Worm (Caenorhabditis elegans): ENCODE data around the gene pacs-1.

The pacs-1 gene

DNA sequence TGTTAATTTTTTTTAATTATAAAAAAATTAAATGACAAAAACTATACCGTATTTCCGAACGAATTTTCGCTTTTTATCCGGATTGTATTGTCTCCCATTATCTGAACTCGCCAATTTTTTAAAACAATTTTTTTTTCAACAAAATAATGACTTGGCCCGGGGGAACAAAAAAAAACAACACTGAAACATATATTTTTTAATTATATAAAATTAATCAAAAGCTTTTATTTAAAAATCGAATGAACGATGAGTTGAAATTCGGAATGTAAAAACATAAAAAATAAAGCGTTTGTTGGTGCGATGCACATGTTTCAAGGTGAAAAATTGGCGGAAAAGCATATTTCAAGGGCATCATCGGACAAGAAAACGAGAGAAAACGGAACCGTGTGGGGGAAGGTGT, 3.5 kb downstream of the pacs-1 start, which contains the start of gene mdt-27:
Gene mdt-27 (minus strand): TSS at position 101 of the 400 bp plus-strand sequence.
- TF ChIP-seq hlh-4 (tag; optimal IDR thresholded peaks at IDR 0.05) (no peak), ceh-8 (GFP tag; optimal IDR thresholded peaks at IDR 0.05) (no peak), irx-1 (tag; optimal IDR thresholded peaks at IDR 0.05) (no peak), efl-3 (GFP tag; optimal IDR thresholded peaks at IDR 0.05) (no peak), lin-13 (GFP tag; optimal IDR thresholded peaks at IDR 0.05) (no peak), unc-62 (GFP tag; optimal IDR thresholded peaks at IDR 0.05) (no peak), aly-2 (tag; optimal IDR thresholded peaks at IDR 0.05) (no peak), nhr-76 (tag; optimal IDR thresholded peaks at IDR 0.05) (no peak), dsc-1 (tag; optimal IDR thresholded peaks at IDR 0.05) (no peak), nhr-71 (tag; optimal IDR thresholded peaks at IDR 0.05) (no peak), alr-1 (tag; optimal IDR thresholded peaks at IDR 0.05; ENCODE audit: borderline replicate concordance) (no peak), nhr-11 (tag; optimal IDR thresholded peaks at IDR 0.05) (no peak), nhr-85 (tag) (no peak), unc-30 (tag; optimal IDR thresholded peaks at IDR 0.05) (no peak), hpl-2 (GFP tag; optimal IDR thresholded peaks at IDR 0.05) (no peak), pax-3 (tag; optimal IDR thresholded peaks at IDR 0.05) (no peak), Y116A8C.19 (tag; optimal IDR thresholded peaks at IDR 0.05; ENCODE audit: borderline replicate concordance) (no peak), lin-14 (GFP tag; optimal IDR thresholded peaks at IDR 0.05) (no peak), pag-3 (tag; optimal IDR thresholded peaks at IDR 0.05; ENCODE audit: borderline replicate concordance, insufficient read depth) (no peak), unc-86 (tag; optimal IDR thresholded peaks at IDR 0.05) (no peak)

DNA sequence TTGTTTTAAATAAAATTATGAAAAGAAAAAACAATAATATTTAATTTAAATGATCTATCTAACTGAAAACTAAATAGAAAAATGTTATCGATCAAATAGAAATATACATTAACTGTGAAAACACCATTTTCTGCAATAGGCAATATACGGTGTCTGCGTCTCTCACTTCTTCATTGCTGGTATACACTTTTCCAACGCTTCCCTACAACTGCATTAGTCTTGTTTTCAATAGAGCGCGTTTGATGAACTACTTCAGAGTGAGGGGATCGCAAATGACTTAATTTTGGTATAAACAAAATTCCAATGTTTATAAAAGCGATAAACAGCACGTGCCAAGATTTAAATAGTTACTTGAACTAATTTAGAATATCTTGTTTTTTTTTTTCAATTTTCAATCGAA, 4.6 kb downstream of the pacs-1 start:
- TF ChIP-seq rnt-1 (tag; optimal IDR thresholded peaks at IDR 0.05): peak; percentile 36
- TF ChIP-seq fkh-4 (tag; optimal IDR thresholded peaks at IDR 0.05; ENCODE audit: borderline replicate concordance): no peak
- TF ChIP-seq snu-23 (GFP tag; optimal IDR thresholded peaks at IDR 0.05): peak; percentile 73
- peak; percentile 48 to 84 for TF ChIP-seq lsy-2 (tag; optimal IDR thresholded peaks at IDR 0.05)
- TF ChIP-seq nhr-76 (tag; optimal IDR thresholded peaks at IDR 0.05): no peak
- peak in 2 of 3 experiments; percentile 18 to 72 for TF ChIP-seq ceh-82 (tag; optimal IDR thresholded peaks at IDR 0.05)
- peak; percentile 63 for TF ChIP-seq snpc-4 (tag; optimal IDR thresholded peaks at IDR 0.05)
- TF ChIP-seq nhr-71 (tag; optimal IDR thresholded peaks at IDR 0.05): peak; percentile 59
- TF ChIP-seq efl-3 (GFP tag; optimal IDR thresholded peaks at IDR 0.05): no peak
- TF ChIP-seq mef-2 (tag; optimal IDR thresholded peaks at IDR 0.05): no peak
- no peak for TF ChIP-seq ama-1 (optimal IDR thresholded peaks at IDR 0.05)
- TF ChIP-seq nhr-12 (tag; optimal IDR thresholded peaks at IDR 0.05): no peak
- TF ChIP-seq fkh-8 (tag; optimal IDR thresholded peaks at IDR 0.05): no peak
- TF ChIP-seq nhr-84 (tag; optimal IDR thresholded peaks at IDR 0.05): no peak
- no peak for TF ChIP-seq unc-86 (tag; optimal IDR thresholded peaks at IDR 0.05)
- peak; percentile 70 for TF ChIP-seq blmp-1 (tag; optimal IDR thresholded peaks at IDR 0.05)
- TF ChIP-seq lin-15B (tag; optimal IDR thresholded peaks at IDR 0.05): peak; percentile 68
- peak; percentile 5 for TF ChIP-seq tbx-2 (tag; optimal IDR thresholded peaks at IDR 0.05)
- no peak for TF ChIP-seq hlh-4 (tag; optimal IDR thresholded peaks at IDR 0.05)
- no peak for TF ChIP-seq irx-1 (tag; optimal IDR thresholded peaks at IDR 0.05)
- peak; percentile 38 for TF ChIP-seq nhr-47 (tag; optimal IDR thresholded peaks at IDR 0.05)
- no peak for TF ChIP-seq mab-9 (GFP tag; IDR thresholded peaks at IDR 0.05)
- TF ChIP-seq fos-1 (tag; optimal IDR thresholded peaks at IDR 0.05): peak; percentile 4
- TF ChIP-seq sptf-1 (tag; optimal IDR thresholded peaks at IDR 0.05): no peak
- TF ChIP-seq egl-13 (tag; optimal IDR thresholded peaks at IDR 0.05): no peak
- TF ChIP-seq nhr-90 (tag; optimal IDR thresholded peaks at IDR 0.05; ENCODE audit: poor library complexity): no peak
- peak; percentile 9 for TF ChIP-seq vab-15 (tag; optimal IDR thresholded peaks at IDR 0.05)
- peak; percentile 23 for TF ChIP-seq xbp-1 (tag; optimal IDR thresholded peaks at IDR 0.05)
- peak; percentile 73 for TF ChIP-seq C16A3.4 (tag; optimal IDR thresholded peaks at IDR 0.05)
- no peak for TF ChIP-seq nhr-11 (tag; optimal IDR thresholded peaks at IDR 0.05)
- TF ChIP-seq unc-30 (tag; optimal IDR thresholded peaks at IDR 0.05): no peak
- no peak for TF ChIP-seq isw-1 (GFP tag; IDR thresholded peaks at IDR 0.05)
- TF ChIP-seq lin-13 (GFP tag; optimal IDR thresholded peaks at IDR 0.05): peak; percentile 44
- peak in 1 of 6 experiments; percentile 48 for TF ChIP-seq elt-3 (tag; optimal IDR thresholded peaks at IDR 0.05)
- TF ChIP-seq pag-3 (tag; optimal IDR thresholded peaks at IDR 0.05; ENCODE audit: borderline replicate concordance, insufficient read depth): no peak
- TF ChIP-seq nhr-20 (tag; optimal IDR thresholded peaks at IDR 0.05): peak; percentile 65
- peak; percentile 65 to 66 for TF ChIP-seq efl-1 (optimal IDR thresholded peaks at IDR 0.05)
- peak; percentile 56 to 64 for TF ChIP-seq efl-1 (GFP tag; optimal IDR thresholded peaks at IDR 0.05 in 1 of 2)
- TF ChIP-seq hlh-17 (GFP tag; optimal IDR thresholded peaks at IDR 0.05; ENCODE audit: borderline replicate concordance): no peak
- TF ChIP-seq Y116A8C.19 (tag; optimal IDR thresholded peaks at IDR 0.05; ENCODE audit: borderline replicate concordance): no peak
- TF ChIP-seq lir-3 (tag; optimal IDR thresholded peaks at IDR 0.05; ENCODE audit: poor library complexity): peak; percentile 28

Measured in whole organism, L1 larva.